Worm (Caenorhabditis elegans) whole organism, L1 larva: Measurements from ENCODE around the gene srbc-43.

ENCODE experiments used
- aha-1 ChIP-seq: fragments of 150-350 bp; optimal IDR thresholded peaks from 2 replicates; lab custom pipeline; 2014; ENCODE audit warnings: missing biosample characterization, missing genetic modification characterization
- dpl-1 ChIP-seq, 3 experiments: fragments of 150-350 bp in 2 of 3; sonication (generic microtip) in 1 of 3; optimal IDR thresholded peaks; 2 replicates each; lab custom pipeline; 2014 to 2017; ENCODE audit warnings: missing biosample characterization in 3 of 3, missing genetic modification characterization in 3 of 3, missing genetic modification reagents in 3 of 3
- egl-27 ChIP-seq, 2 experiments: fragments of 150-350 bp in 1 of 2; sonication (generic microtip); optimal IDR thresholded peaks; 3 replicates each; lab custom pipeline; 2017 to 2018; ENCODE audit warnings: missing biosample characterization in 2 of 2, missing genetic modification characterization in 2 of 2, missing genetic modification reagents in 2 of 2
- lsy-2 ChIP-seq, 2 experiments: fragments of 150-350 bp; optimal IDR thresholded peaks; 2 replicates each; lab custom pipeline; 2014; ENCODE audit warnings: missing biosample characterization in 2 of 2, missing genetic modification characterization in 2 of 2
- nhr-12 ChIP-seq: sonication (generic microtip); optimal IDR thresholded peaks from 2 replicates; lab custom pipeline; 2017; ENCODE audit warnings: missing biosample characterization, missing genetic modification characterization
- nhr-76 ChIP-seq: sonication (generic microtip); optimal IDR thresholded peaks from 2 replicates; lab custom pipeline; 2017; ENCODE audit warnings: missing biosample characterization, missing genetic modification characterization
- nhr-77 ChIP-seq: fragments of 150-350 bp; optimal IDR thresholded peaks from 2 replicates; lab custom pipeline; 2014; ENCODE audit warnings: missing biosample characterization, missing genetic modification characterization
- skn-1 ChIP-seq: fragments of 150-350 bp; optimal IDR thresholded peaks from 2 replicates; lab custom pipeline; 2014; ENCODE audit warnings: missing biosample characterization, missing genetic modification characterization
- sup-37 ChIP-seq: fragments of 200-800 bp; sonication (Bioruptor generic); optimal IDR thresholded peaks from 2 replicates; lab custom pipeline; 2018; ENCODE audit warnings: mild to moderate bottlenecking, missing genetic modification characterization, missing compliant biosample characterization

DNA sequence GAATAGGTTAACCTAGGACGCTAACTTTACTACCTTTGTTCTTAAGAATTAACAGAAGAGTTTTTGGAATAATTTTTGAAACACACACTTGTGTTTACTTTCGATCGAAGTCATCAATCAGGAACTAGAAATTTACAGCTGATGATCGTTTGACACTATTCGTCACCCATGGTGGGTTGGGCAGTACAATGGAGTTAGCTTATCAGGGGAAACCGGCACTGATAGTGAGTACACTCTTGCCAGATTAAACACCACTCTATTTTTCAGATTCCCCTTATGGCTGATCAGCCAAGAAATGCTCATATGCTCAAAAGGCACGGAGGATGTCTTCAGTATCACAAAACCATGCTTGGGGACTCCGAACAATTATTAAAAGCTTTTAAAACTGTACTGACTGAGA is 31.7 kb upstream of the srbc-43 start:
- TF ChIP-seq skn-1 (no peak), aha-1 (tag; lab: Kevin White, UChicago) (no peak), egl-27 (tag; optimal IDR thresholded peaks at IDR 0.05; lab: Kevin White, UChicago) (no peak), dpl-1 (GFP tag; optimal IDR thresholded peaks at IDR 0.05; lab: Kevin White, UChicago) (no peak), nhr-12 (tag; lab: Kevin White, UChicago) (no peak), nhr-76 (no peak), sup-37 (GFP tag; lab: Kevin White, UChicago) (no peak), nhr-77 (tag; lab: Kevin White, UChicago) (no peak), lsy-2 (tag; optimal IDR thresholded peaks at IDR 0.05; lab: Kevin White, UChicago) (no peak)
